Fruit fly (Drosophila melanogaster) whole organism, embryonic: Measurements from ENCODE around the gene sle.

Experiments used
- Atf6 ChIP-seq: fragments of 200-800 bp; sonication (Bioruptor generic); IDR thresholded peaks from 2 replicates; pipeline ENCODE4 v1.3.6; 2022; ENCODE audit warnings: missing biosample characterization, missing genetic modification characterization
- BtbVII ChIP-seq: fragments of 200-800 bp; sonication (Bioruptor generic); optimal IDR thresholded peaks from 3 replicates; lab custom pipeline; 2017; ENCODE audit warnings: missing biosample characterization, mild to moderate bottlenecking, missing genetic modification characterization
- CG10321 ChIP-seq: fragments of 200-800 bp; sonication (Bioruptor generic); IDR thresholded peaks from 2 replicates; pipeline ENCODE4 v1.3.6; 2022; ENCODE audit warnings: missing biosample characterization, missing genetic modification characterization
- CG11696 ChIP-seq: fragments of 200-800 bp; sonication (Bioruptor generic); IDR thresholded peaks from 2 replicates; pipeline ENCODE4 v1.3.6; 2022; ENCODE audit warnings: missing biosample characterization, missing genetic modification characterization
- CG12236 ChIP-seq: fragments of 200-800 bp; sonication (Bioruptor generic); optimal IDR thresholded peaks from 2 replicates; lab custom pipeline; 2016; ENCODE audit warnings: missing biosample characterization, missing genetic modification characterization
- CG13775 ChIP-seq: fragments of 200-800 bp; sonication (Bioruptor generic); optimal IDR thresholded peaks from 3 replicates; lab custom pipeline; 2017; ENCODE audit warnings: missing biosample characterization, mild to moderate bottlenecking, missing genetic modification characterization
- CG15269 ChIP-seq: fragments of 200-800 bp; sonication (Bioruptor generic); optimal IDR thresholded peaks from 2 replicates; lab custom pipeline; 2018; ENCODE audit warnings: missing biosample characterization, mild to moderate bottlenecking, missing genetic modification characterization, moderate library complexity
- CG15696 ChIP-seq: fragments of 200-800 bp; sonication (Bioruptor generic); optimal IDR thresholded peaks from 2 replicates; lab custom pipeline; 2019; ENCODE audit warnings: missing biosample characterization, mild to moderate bottlenecking, missing genetic modification characterization, moderate library complexity
- CG17359 ChIP-seq: fragments of 200-800 bp; sonication (Bioruptor generic); optimal IDR thresholded peaks from 3 replicates; lab custom pipeline; 2018; ENCODE audit warnings: missing biosample characterization, mild to moderate bottlenecking, missing genetic modification characterization, moderate library complexity
- CG17361 ChIP-seq: fragments of 200-800 bp; sonication (Bioruptor generic); IDR thresholded peaks from 3 replicates; pipeline ENCODE4 v1.3.6; 2022; ENCODE audit warnings: missing biosample characterization, missing genetic modification characterization
- CG17612 ChIP-seq: fragments of 200-800 bp; sonication (Bioruptor generic); IDR thresholded peaks from 2 replicates; pipeline ENCODE4 v1.3.6; 2022; ENCODE audit warnings: missing biosample characterization, missing genetic modification characterization
- CG2202 ChIP-seq: fragments of 200-800 bp; sonication (Bioruptor generic); optimal IDR thresholded peaks from 2 replicates; lab custom pipeline; 2018; ENCODE audit warnings: missing biosample characterization, mild to moderate bottlenecking, missing genetic modification characterization
- CG2875 ChIP-seq: fragments of 200-800 bp; sonication (Bioruptor generic); optimal IDR thresholded peaks from 2 replicates; lab custom pipeline; 2017; ENCODE audit warnings: missing biosample characterization, mild to moderate bottlenecking, missing genetic modification characterization, missing genetic modification reagents
- CG30431 ChIP-seq: fragments of 200-800 bp; sonication (Bioruptor generic); optimal IDR thresholded peaks from 2 replicates; lab custom pipeline; 2017; ENCODE audit warnings: missing biosample characterization, missing genetic modification characterization
- CG34224 ChIP-seq: fragments of 200-800 bp; sonication (Bioruptor generic); IDR thresholded peaks from 3 replicates; pipeline ENCODE4 v1.3.6; 2022; ENCODE audit warnings: missing biosample characterization, missing genetic modification characterization; ENCODE audit not compliant: partially characterized antibody
- CG42726 ChIP-seq: fragments of 200-800 bp; sonication (Bioruptor generic); IDR thresholded peaks from 2 replicates; pipeline ENCODE4 v1.3.6; 2022; ENCODE audit warnings: missing biosample characterization, missing genetic modification characterization; ENCODE audit not compliant: partially characterized antibody
- CG7271 ChIP-seq: fragments of 200-800 bp; sonication (Bioruptor generic); optimal IDR thresholded peaks from 2 replicates; lab custom pipeline; 2018; ENCODE audit warnings: missing biosample characterization, mild to moderate bottlenecking, missing genetic modification characterization, moderate library complexity
- CG8924 ChIP-seq: fragments of 200-800 bp; optimal IDR thresholded peaks from 3 replicates; lab custom pipeline; 2019; ENCODE audit warnings: missing biosample characterization, mild to moderate bottlenecking, missing genetic modification characterization, moderate library complexity
- CG9215 ChIP-seq: fragments of 200-800 bp; sonication (Bioruptor generic); IDR thresholded peaks from 2 replicates; pipeline ENCODE4 v1.3.6; 2022; ENCODE audit warnings: missing biosample characterization, missing genetic modification characterization
- CG9609 ChIP-seq: fragments of 200-800 bp; sonication (Bioruptor generic); optimal IDR thresholded peaks from 3 replicates; lab custom pipeline; 2016; ENCODE audit warnings: missing biosample characterization, missing genetic modification characterization
- D ChIP-seq, 2 experiments: fragments of 200-800 bp in 1 of 2; fragments of >200 bp in 1 of 2; sonication (Bioruptor generic) in 1 of 2; optimal IDR thresholded peaks; 2 replicates in 1 of 2; 3 replicates in 1 of 2; lab custom pipeline; 2017; ENCODE audit warnings: mild to moderate bottlenecking in 1 of 2, missing biosample characterization in 1 of 2, missing genetic modification characterization in 1 of 2, missing genetic modification reagents in 1 of 2
- Dp ChIP-seq: fragments of 200-800 bp; sonication (Bioruptor generic); optimal IDR thresholded peaks from 2 replicates; lab custom pipeline; 2018; ENCODE audit warnings: missing biosample characterization, mild to moderate bottlenecking, missing genetic modification characterization, moderate library complexity
- E2f2 ChIP-seq: fragments of 200-800 bp; sonication (Bioruptor generic); IDR thresholded peaks from 2 replicates; pipeline ENCODE4 v1.3.6; 2022; ENCODE audit warnings: missing biosample characterization, missing genetic modification characterization
- Fer3 ChIP-seq: fragments of 200-800 bp; sonication (Bioruptor generic); optimal IDR thresholded peaks from 2 replicates; lab custom pipeline; 2018; ENCODE audit warnings: missing biosample characterization, mild to moderate bottlenecking, missing genetic modification characterization, moderate library complexity
- MBD-R2 ChIP-seq: fragments of 200-800 bp; sonication (Bioruptor generic); IDR thresholded peaks from 2 replicates; pipeline ENCODE4 v1.3.6; 2022; ENCODE audit warnings: missing biosample characterization, missing genetic modification characterization
- Meics ChIP-seq: fragments of 200-800 bp; sonication (Bioruptor generic); optimal IDR thresholded peaks from 2 replicates; lab custom pipeline; 2017; ENCODE audit warnings: missing biosample characterization, mild to moderate bottlenecking, missing genetic modification characterization
- Pdp1 ChIP-seq, 2 experiments: fragments of 200-800 bp; sonication (Bioruptor generic); optimal IDR thresholded peaks; 3 replicates each; lab custom pipeline; 2016; ENCODE audit warnings: missing biosample characterization in 2 of 2, missing genetic modification characterization in 2 of 2, mild to moderate bottlenecking in 1 of 2, moderate library complexity in 1 of 2
- Ssrp ChIP-seq: fragments of 200-800 bp; sonication (Bioruptor generic); optimal IDR thresholded peaks from 2 replicates; lab custom pipeline; 2018; ENCODE audit warnings: missing biosample characterization, mild to moderate bottlenecking, missing genetic modification characterization, moderate library complexity
- ato ChIP-seq: fragments of 200-800 bp; sonication (Bioruptor generic); IDR thresholded peaks from 2 replicates; pipeline ENCODE4 v1.3.6; 2022; ENCODE audit warnings: missing biosample characterization, missing genetic modification characterization; ENCODE audit not compliant: partially characterized antibody
- bcd ChIP-seq: fragments of 200-800 bp; sonication (Bioruptor generic); optimal IDR thresholded peaks from 2 replicates; lab custom pipeline; 2017; ENCODE audit warnings: missing biosample characterization, mild to moderate bottlenecking, missing genetic modification characterization
- bigmax ChIP-seq: fragments of 200-800 bp; sonication (Bioruptor generic); optimal IDR thresholded peaks from 2 replicates; lab custom pipeline; 2018; ENCODE audit warnings: missing biosample characterization, mild to moderate bottlenecking, missing genetic modification characterization
- cad ChIP-seq: fragments of >200 bp; optimal IDR thresholded peaks from 2 replicates; lab custom pipeline; 2017; ENCODE audit warnings: missing biosample characterization, missing genetic modification characterization
- danr ChIP-seq: fragments of 200-800 bp; sonication (Bioruptor generic); IDR thresholded peaks from 2 replicates; pipeline ENCODE4 v1.3.6; 2022; ENCODE audit warnings: missing biosample characterization, missing genetic modification characterization
- en ChIP-seq: fragments of 200-800 bp; sonication (Bioruptor generic); optimal IDR thresholded peaks from 2 replicates; lab custom pipeline; 2016; ENCODE audit warnings: missing biosample characterization, missing genetic modification characterization
- fd64A ChIP-seq: fragments of 200-800 bp; sonication (Bioruptor generic); optimal IDR thresholded peaks from 3 replicates; lab custom pipeline; 2018; ENCODE audit warnings: missing biosample characterization, mild to moderate bottlenecking, missing genetic modification characterization
- gfzf ChIP-seq: fragments of 200-800 bp; sonication (Bioruptor generic); optimal IDR thresholded peaks from 2 replicates; lab custom pipeline; 2016; ENCODE audit warnings: missing biosample characterization, mild to moderate bottlenecking, missing genetic modification characterization, moderate library complexity
- gsb ChIP-seq: fragments of 200-800 bp; sonication (Bioruptor generic); IDR thresholded peaks from 2 replicates; pipeline ENCODE4 v1.3.6; 2022; ENCODE audit warnings: missing biosample characterization, missing genetic modification characterization
- h ChIP-seq: fragments of >200 bp; optimal IDR thresholded peaks from 2 replicates; lab custom pipeline; 2017
- kah ChIP-seq: fragments of 200-800 bp; sonication (Bioruptor generic); optimal IDR thresholded peaks from 2 replicates; lab custom pipeline; 2018; ENCODE audit warnings: missing biosample characterization, mild to moderate bottlenecking, missing genetic modification characterization
- kni ChIP-seq: fragments of 200-800 bp; sonication (Bioruptor generic); optimal IDR thresholded peaks from 3 replicates; lab custom pipeline; 2017; ENCODE audit warnings: mild to moderate bottlenecking, missing biosample characterization, missing genetic modification reagents, missing genetic modification characterization
- lab ChIP-seq: fragments of 200-800 bp; sonication (Bioruptor generic); optimal IDR thresholded peaks from 3 replicates; lab custom pipeline; 2017; ENCODE audit warnings: missing biosample characterization, missing genetic modification characterization, mild to moderate bottlenecking, moderate library complexity, missing genetic modification reagents
- nom ChIP-seq: fragments of 200-800 bp; sonication (Bioruptor generic); optimal IDR thresholded peaks from 2 replicates; lab custom pipeline; 2017; ENCODE audit warnings: missing biosample characterization, missing genetic modification characterization, mild to moderate bottlenecking, moderate library complexity, missing genetic modification reagents
- prd ChIP-seq, 3 experiments: fragments of >200 bp in 2 of 3; fragments of 200-800 bp in 1 of 3; sonication (Bioruptor generic) in 1 of 3; optimal IDR thresholded peaks in 2 of 3; IDR thresholded peaks in 1 of 3; 2 replicates in 2 of 3; 3 replicates in 1 of 3; pipeline versions ENCODE4 v1.3.6 to Lab custom; 2017 to 2022; ENCODE audit warnings: missing biosample characterization in 1 of 3, missing genetic modification characterization in 1 of 3
- salm ChIP-seq: fragments of 200-800 bp; sonication (Bioruptor generic); optimal IDR thresholded peaks from 2 replicates; lab custom pipeline; 2018; ENCODE audit warnings: missing biosample characterization, mild to moderate bottlenecking, missing genetic modification characterization
- sd ChIP-seq: fragments of 200-800 bp; sonication (Bioruptor generic); optimal IDR thresholded peaks from 3 replicates; lab custom pipeline; 2018; ENCODE audit warnings: missing biosample characterization, mild to moderate bottlenecking, missing genetic modification characterization, moderate library complexity
- sima ChIP-seq: fragments of 200-800 bp; sonication (Bioruptor generic); optimal IDR thresholded peaks from 2 replicates; lab custom pipeline; 2016; ENCODE audit warnings: missing biosample characterization, missing genetic modification characterization
- slou ChIP-seq: fragments of 200-800 bp; sonication (Bioruptor generic); optimal IDR thresholded peaks from 3 replicates; lab custom pipeline; 2016; ENCODE audit warnings: missing biosample characterization, missing genetic modification characterization
- trh ChIP-seq: fragments of 200-800 bp; sonication (Bioruptor generic); optimal IDR thresholded peaks from 2 replicates; lab custom pipeline; 2016; ENCODE audit warnings: missing biosample characterization, missing genetic modification characterization

sle gene

dm6 chr3R:10356563-10357363 is 23.8 kb downstream of the sle start (continued):
- TF ChIP-seq lab (GFP tag; lab: Kevin White, UChicago) (peak; percentile 88), CG9609 (GFP tag; lab: Kevin White, UChicago) (peak; percentile 64), ato (no peak), CG17361 (GFP tag; lab: Robert Waterston, UW) (no peak), CG2202 (peak; percentile 51), MBD-R2 (no peak; the same call in 1 of the 2 replicates), CG12236 (GFP tag; lab: Kevin White, UChicago) (peak; percentile 80), slou (GFP tag; lab: Kevin White, UChicago) (peak; percentile 20), prd (optimal IDR thresholded peaks at IDR 0.05; lab: Kevin White, UChicago) (no peak), prd (GFP tag; IDR thresholded peaks at IDR 0.05; lab: Robert Waterston, UW) (no peak), Fer3 (tag; lab: Kevin White, UChicago) (peak; percentile 78), h (lab: Kevin White, UChicago) (no peak), CG2875 (GFP tag; lab: Kevin White, UChicago) (peak; percentile 72), bigmax (GFP tag; lab: Kevin White, UChicago) (no peak), sima (GFP tag; lab: Kevin White, UChicago) (peak; percentile 57), gfzf (no peak), gsb (GFP tag; lab: Robert Waterston, UW) (no peak), D (optimal IDR thresholded peaks at IDR 0.05; lab: Kevin White, UChicago) (no peak), D (GFP tag; optimal IDR thresholded peaks at IDR 0.05; lab: Kevin White, UChicago) (peak; percentile 67), Meics (GFP tag; lab: Kevin White, UChicago) (peak; percentile 78), kni (GFP tag; lab: Kevin White, UChicago) (no peak), CG13775 (peak; percentile 89), Pdp1 (GFP tag; optimal IDR thresholded peaks at IDR 0.05; lab: Kevin White, UChicago) (peak; percentile 58 to 90), CG34224 (GFP tag; lab: Robert Waterston, UW) (no peak), fd64A (GFP tag; lab: Kevin White, UChicago) (no peak), CG15696 (peak; percentile 70), salm (tag; lab: Kevin White, UChicago) (peak; percentile 63), BtbVII (GFP tag; lab: Kevin White, UChicago) (peak; percentile 64), trh (GFP tag; lab: Kevin White, UChicago) (peak; percentile 43), cad (no peak), danr (GFP tag; lab: Robert Waterston, UW) (no peak), sd (peak; percentile 35), nom (GFP tag; lab: Kevin White, UChicago) (peak; percentile 89), Dp (no peak), CG9215 (GFP tag; lab: Robert Waterston, UW) (no peak), CG30431 (GFP tag; lab: Kevin White, UChicago) (peak; percentile 63), CG15269 (tag; lab: Kevin White, UChicago) (peak; percentile 79), en (GFP tag; lab: Kevin White, UChicago) (peak; percentile 70), CG17612 (GFP tag; lab: Robert Waterston, UW) (no peak), CG42726 (GFP tag; lab: Robert Waterston, UW) (no peak), Ssrp (tag; lab: Kevin White, UChicago) (peak; percentile 71), CG10321 (GFP tag; lab: Robert Waterston, UW) (0 out of 2 replicates have a peak, but pooled peaks have one; percentile 2), kah (GFP tag; lab: Kevin White, UChicago) (peak; percentile 26), CG17359 (peak; percentile 80), E2f2 (no peak), CG8924 (tag; lab: Kevin White, UChicago) (peak; percentile 83), Atf6 (GFP tag; lab: Robert Waterston, UW) (no peak), CG11696 (GFP tag; lab: Robert Waterston, UW) (no peak), bcd (GFP tag; lab: Kevin White, UChicago) (peak; percentile 76), CG7271 (tag; lab: Kevin White, UChicago) (peak; percentile 83)
